Fruit fly (Drosophila melanogaster): ENCODE data around the gene Ubc2.
A peak's percentile ranks its signal among the peaks of the same experiment; 100 is the strongest.

Ubc2 gene

DNA sequence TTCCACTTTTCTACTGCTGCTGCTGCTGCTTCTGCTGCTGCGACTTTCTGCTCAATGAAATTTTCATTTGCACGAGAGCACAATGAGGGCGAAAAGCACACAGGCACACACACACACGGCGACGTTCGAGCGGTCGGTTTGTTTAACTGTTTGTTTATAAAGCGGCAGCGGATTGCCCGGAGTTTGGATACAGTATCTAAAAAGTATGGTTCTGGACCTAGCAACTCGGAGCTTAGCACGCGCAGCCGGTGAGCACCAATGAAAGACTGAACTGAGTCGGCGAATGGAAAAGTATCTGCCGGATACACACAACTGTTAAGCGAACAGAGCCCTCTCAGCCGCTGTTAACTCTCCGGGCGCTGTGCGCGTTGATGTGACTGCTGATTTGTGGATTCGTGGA is 11.8 kb downstream of the Ubc2 start, which contains the start of gene CG17124 (continued):
- TF ChIP-seq CG7839 (tag; optimal IDR thresholded peaks at IDR 0.05) (peak; percentile 24), CG8478 (optimal IDR thresholded peaks at IDR 0.05) (no peak), pan (optimal IDR thresholded peaks at IDR 0.05) (no peak), pan (GFP tag; optimal IDR thresholded peaks at IDR 0.05 in 1 of 2, IDR thresholded peaks at IDR 0.05 in 1 of 2) (peak in 1 of 2 experiments; percentile 48), ind (GFP tag; optimal IDR thresholded peaks at IDR 0.05) (no peak), ttk (GFP tag; IDR thresholded peaks at IDR 0.05) (no peak), fd3F (GFP tag; optimal IDR thresholded peaks at IDR 0.05) (no peak), CG4617 (GFP tag; optimal IDR thresholded peaks at IDR 0.05; ENCODE audit: borderline replicate concordance) (no peak), CG11085 (GFP tag; IDR thresholded peaks at IDR 0.05) (no peak), nmo (GFP tag; optimal IDR thresholded peaks at IDR 0.05) (no peak), bab2 (GFP tag; optimal IDR thresholded peaks at IDR 0.05) (no peak), HLH4C (GFP tag; IDR thresholded peaks at IDR 0.05; ENCODE audit: partially characterized antibody) (peak; percentile 41; the same call in 1 of the 3 replicates), CG6175 (GFP tag; IDR thresholded peaks at IDR 0.05) (no peak), NC2β (GFP tag; optimal IDR thresholded peaks at IDR 0.05) (no peak), CG6854 (GFP tag; optimal IDR thresholded peaks at IDR 0.05) (peak; percentile 20), gsb (GFP tag; IDR thresholded peaks at IDR 0.05) (0 out of 2 replicates have a peak, but pooled peaks have one; percentile 31), chif (GFP tag; optimal IDR thresholded peaks at IDR 0.05) (no peak), run (tag; optimal IDR thresholded peaks at IDR 0.05) (peak; percentile 13), crol (GFP tag; IDR thresholded peaks at IDR 0.05) (no peak), eyg (GFP tag; optimal IDR thresholded peaks at IDR 0.05) (peak; percentile 7), bowl (GFP tag; IDR thresholded peaks at IDR 0.05) (no peak), D19A (tag; optimal IDR thresholded peaks at IDR 0.05) (no peak), gcm2 (GFP tag; optimal IDR thresholded peaks at IDR 0.05) (no peak), Med (GFP tag) (peak; percentile 91), Doc2 (GFP tag; IDR thresholded peaks at IDR 0.05) (no peak), Stat92E (GFP tag; optimal IDR thresholded peaks at IDR 0.05) (no peak), CG1602 (GFP tag; optimal IDR thresholded peaks at IDR 0.05) (no peak), CG6272 (GFP tag; IDR thresholded peaks at IDR 0.05) (no peak), jumu (GFP tag; optimal IDR thresholded peaks at IDR 0.05) (no peak), CG17385 (GFP tag; optimal IDR thresholded peaks at IDR 0.05) (peak; percentile 41), HLHmδ (GFP tag; optimal IDR thresholded peaks at IDR 0.05) (peak; percentile 71), CG2202 (tag; optimal IDR thresholded peaks at IDR 0.05) (no peak), CG32767 (GFP tag; IDR thresholded peaks at IDR 0.05) (peak; percentile 64; the same call in 1 of the 2 replicates), luna (GFP tag; optimal IDR thresholded peaks at IDR 0.05) (no peak), Trl (optimal IDR thresholded peaks at IDR 0.05) (peak; percentile 43 to 61), Trl (GFP tag; optimal IDR thresholded peaks at IDR 0.05) (peak; percentile 44), Ssrp (tag; optimal IDR thresholded peaks at IDR 0.05) (no peak), crc (GFP tag; optimal IDR thresholded peaks at IDR 0.05) (no peak), CG16863 (GFP tag; optimal IDR thresholded peaks at IDR 0.05) (no peak), CG6654 (GFP tag; optimal IDR thresholded peaks at IDR 0.05) (no peak), CG2889 (GFP tag; IDR thresholded peaks at IDR 0.05) (no peak), Hey (tag; optimal IDR thresholded peaks at IDR 0.05) (no peak), cas (GFP tag; IDR thresholded peaks at IDR 0.05) (0 out of 2 replicates have a peak, but pooled peaks have one; percentile 6), pb (GFP tag; optimal IDR thresholded peaks at IDR 0.05) (no peak), tap (tag; optimal IDR thresholded peaks at IDR 0.05) (peak; percentile 28), CG4282 (GFP tag; optimal IDR thresholded peaks at IDR 0.05) (no peak), stc (GFP tag; IDR thresholded peaks at IDR 0.05) (peak; percentile 39; the same call in 1 of the 2 replicates), CG17359 (tag; optimal IDR thresholded peaks at IDR 0.05) (peak; percentile 14), E2f2 (GFP tag; IDR thresholded peaks at IDR 0.05) (no peak), CG9876 (GFP tag; optimal IDR thresholded peaks at IDR 0.05) (peak; percentile 19), CG9932 (GFP tag; IDR thresholded peaks at IDR 0.05) (no peak), zen2 (GFP tag; IDR thresholded peaks at IDR 0.05; ENCODE audit: partially characterized antibody) (no peak; the same call in 1 of the 3 replicates), Meics (GFP tag; optimal IDR thresholded peaks at IDR 0.05) (peak; percentile 43)

Measured in whole organism, embryonic.